Worm (Caenorhabditis elegans) whole organism, L3 larva: Measurements from ENCODE around the gene F52C12.6.
A peak's percentile ranks its signal among the peaks of the same experiment; 100 is the strongest.

ENCODE experiments used
- R02D3.7 ChIP-seq: fragments of 150-350 bp; optimal IDR thresholded peaks from 2 replicates; lab custom pipeline; 2014; ENCODE audit warnings: missing biosample characterization, missing genetic modification characterization
- ZK546.5 ChIP-seq: sonication (generic microtip); optimal IDR thresholded peaks from 2 replicates; lab custom pipeline; 2017; ENCODE audit warnings: missing biosample characterization, missing genetic modification characterization
- aly-2 ChIP-seq: fragments of 150-350 bp; optimal IDR thresholded peaks from 2 replicates; lab custom pipeline; 2014; ENCODE audit warnings: missing biosample characterization, missing genetic modification characterization
- ama-1 ChIP-seq: fragments of 150-350 bp; optimal IDR thresholded peaks from 2 replicates; lab custom pipeline; 2018
- ceh-82 ChIP-seq: fragments of 150-350 bp; optimal IDR thresholded peaks from 2 replicates; lab custom pipeline; 2014; ENCODE audit warnings: missing biosample characterization, missing genetic modification characterization
- ceh-9 ChIP-seq: sonication (generic microtip); optimal IDR thresholded peaks from 2 replicates; lab custom pipeline; 2018; ENCODE audit warnings: missing biosample characterization, missing genetic modification characterization
- daf-12 ChIP-seq: fragments of 150-350 bp; optimal IDR thresholded peaks from 2 replicates; lab custom pipeline; 2014; ENCODE audit warnings: missing biosample characterization, missing genetic modification reagents, missing genetic modification characterization
- egl-27 ChIP-seq: sonication (generic microtip); optimal IDR thresholded peaks from 4 replicates; lab custom pipeline; 2017; ENCODE audit warnings: missing biosample characterization, missing genetic modification reagents, missing genetic modification characterization
- elt-2 ChIP-seq: sonication (generic microtip); optimal IDR thresholded peaks from 2 replicates; lab custom pipeline; 2016; ENCODE audit warnings: missing genetic modification reagents, mild to moderate bottlenecking, missing genetic modification characterization, missing compliant biosample characterization
- eor-1 ChIP-seq, 2 experiments: fragments of 150-350 bp; optimal IDR thresholded peaks; 2 replicates each; lab custom pipeline; 2014 to 2018; ENCODE audit warnings: missing biosample characterization in 2 of 2, missing genetic modification characterization in 2 of 2
- fkh-10 ChIP-seq: sonication (generic microtip); optimal IDR thresholded peaks from 2 replicates; lab custom pipeline; 2017; ENCODE audit warnings: missing biosample characterization, missing genetic modification reagents, missing genetic modification characterization
- fkh-2 ChIP-seq: fragments of 150-350 bp; optimal IDR thresholded peaks from 2 replicates; lab custom pipeline; 2014; ENCODE audit warnings: missing biosample characterization, missing genetic modification reagents, missing genetic modification characterization
- hmg-11 ChIP-seq: sonication (generic microtip); optimal IDR thresholded peaks from 2 replicates; lab custom pipeline; 2016; ENCODE audit warnings: missing genetic modification characterization, missing compliant biosample characterization
- lin-15B ChIP-seq: fragments of 150-350 bp; optimal IDR thresholded peaks from 2 replicates; lab custom pipeline; 2014; ENCODE audit warnings: missing biosample characterization, missing genetic modification characterization
- lin-39 ChIP-seq: fragments of 150-350 bp; optimal IDR thresholded peaks from 2 replicates; lab custom pipeline; 2018; ENCODE audit warnings: missing biosample characterization, missing genetic modification reagents, missing genetic modification characterization
- lsy-12 ChIP-seq: sonication (generic microtip); optimal IDR thresholded peaks from 2 replicates; lab custom pipeline; 2016; ENCODE audit warnings: mild to moderate bottlenecking, missing genetic modification characterization, missing compliant biosample characterization
- mdl-1 ChIP-seq: fragments of 150-350 bp; optimal IDR thresholded peaks from 2 replicates; lab custom pipeline; 2014; ENCODE audit warnings: missing biosample characterization, missing genetic modification characterization
- mml-1 ChIP-seq: fragments of 150-350 bp; sonication (generic microtip); optimal IDR thresholded peaks from 3 replicates; lab custom pipeline; 2014; ENCODE audit warnings: missing biosample characterization, missing genetic modification characterization
- nfya-1 ChIP-seq: sonication (generic microtip); optimal IDR thresholded peaks from 2 replicates; lab custom pipeline; 2017; ENCODE audit warnings: missing genetic modification characterization, mild to moderate bottlenecking, missing compliant biosample characterization, antibody characterized with exemption, moderate library complexity; ENCODE audit not compliant: insufficient read depth
- nhr-11 ChIP-seq: fragments of 150-350 bp; optimal IDR thresholded peaks from 2 replicates; lab custom pipeline; 2014; ENCODE audit warnings: missing biosample characterization, missing genetic modification characterization
- nhr-12 ChIP-seq: fragments of 150-350 bp; optimal IDR thresholded peaks from 2 replicates; lab custom pipeline; 2014; ENCODE audit warnings: missing biosample characterization, missing genetic modification characterization
- nhr-23 ChIP-seq: fragments of 150-350 bp; optimal IDR thresholded peaks from 2 replicates; lab custom pipeline; 2014; ENCODE audit warnings: missing biosample characterization, missing genetic modification reagents, missing genetic modification characterization
- nhr-237 ChIP-seq: fragments of 150-350 bp; optimal IDR thresholded peaks from 2 replicates; lab custom pipeline; 2014; ENCODE audit warnings: missing biosample characterization, missing genetic modification characterization
- nhr-25 ChIP-seq: sonication (generic microtip); optimal IDR thresholded peaks from 2 replicates; lab custom pipeline; 2017; ENCODE audit warnings: missing biosample characterization, missing genetic modification characterization
- nhr-28 ChIP-seq: fragments of 150-350 bp; optimal IDR thresholded peaks from 2 replicates; lab custom pipeline; 2014; ENCODE audit warnings: missing biosample characterization, missing genetic modification characterization
- nhr-43 ChIP-seq: sonication (generic microtip); optimal IDR thresholded peaks from 2 replicates; lab custom pipeline; 2016; ENCODE audit warnings: mild to moderate bottlenecking, missing genetic modification characterization, missing compliant biosample characterization; ENCODE audit not compliant: poor library complexity, severe bottlenecking
- nhr-76 ChIP-seq: fragments of 150-350 bp; sonication (generic microtip); optimal IDR thresholded peaks from 5 replicates; lab custom pipeline; 2014; ENCODE audit warnings: missing biosample characterization, missing genetic modification characterization
- nhr-77 ChIP-seq: fragments of 150-350 bp; optimal IDR thresholded peaks from 2 replicates; lab custom pipeline; 2014; ENCODE audit warnings: missing biosample characterization, missing genetic modification characterization
- pha-4 ChIP-seq: fragments of 150-350 bp; optimal IDR thresholded peaks from 2 replicates; lab custom pipeline; 2014; ENCODE audit warnings: missing biosample characterization, missing genetic modification reagents, missing genetic modification characterization
- sea-2 ChIP-seq: fragments of 150-350 bp; sonication (generic microtip); optimal IDR thresholded peaks from 4 replicates; lab custom pipeline; 2014; ENCODE audit warnings: missing biosample characterization, missing genetic modification reagents, missing genetic modification characterization
- skn-1 ChIP-seq: fragments of 150-350 bp; optimal IDR thresholded peaks from 2 replicates; lab custom pipeline; 2014; ENCODE audit warnings: missing biosample characterization, missing genetic modification characterization
- snpc-4 ChIP-seq: fragments of 150-350 bp; optimal IDR thresholded peaks from 2 replicates; lab custom pipeline; 2014; ENCODE audit warnings: missing biosample characterization, missing genetic modification characterization
- tbx-2 ChIP-seq: sonication (generic microtip); optimal IDR thresholded peaks from 2 replicates; lab custom pipeline; 2016; ENCODE audit warnings: mild to moderate bottlenecking, missing genetic modification characterization, missing compliant biosample characterization
- unc-39 ChIP-seq: sonication (generic microtip); optimal IDR thresholded peaks from 4 replicates; lab custom pipeline; 2017; ENCODE audit warnings: missing biosample characterization, missing genetic modification characterization
- zag-1 ChIP-seq: fragments of 150-350 bp; optimal IDR thresholded peaks from 2 replicates; lab custom pipeline; 2014; ENCODE audit warnings: missing biosample characterization, missing genetic modification characterization
- ztf-11 ChIP-seq: fragments of 150-350 bp; optimal IDR thresholded peaks from 2 replicates; lab custom pipeline; 2014; ENCODE audit warnings: missing biosample characterization, missing genetic modification characterization

The F52C12.6 gene

ce11 chrIV:1923722-1924121 is 32.8 kb upstream of the F52C12.6 start, which contains the start of gene denn-4:
Gene denn-4 (plus strand): TSS chrIV:1924001.
- TF ChIP-seq pha-4 (peak; percentile 44), lin-15B (tag; lab: Kevin White, UChicago) (peak; percentile 68), sea-2 (GFP tag; lab: Kevin White, UChicago) (no peak), nfya-1 (tag; lab: Kevin White, UChicago) (peak; percentile 5)

- TF ChIP-seq nhr-25 (tag; lab: Kevin White, UChicago) = no peak
- no peak for TF ChIP-seq eor-1 (tag; optimal IDR thresholded peaks at IDR 0.05; lab: Kevin White, UChicago)
- no peak for TF ChIP-seq sea-2 (GFP tag; lab: Kevin White, UChicago)
- no peak for TF ChIP-seq lin-39 (tag; lab: Kevin White, UChicago)
- no peak for TF ChIP-seq tbx-2 (tag; lab: Kevin White, UChicago)
- no peak for TF ChIP-seq daf-12 (tag; lab: Kevin White, UChicago)
- TF ChIP-seq pha-4 = no peak
- no peak for TF ChIP-seq lsy-12 (tag; lab: Kevin White, UChicago)
- no peak for TF ChIP-seq unc-39 (tag; lab: Kevin White, UChicago)
- TF ChIP-seq mml-1 (tag; lab: Kevin White, UChicago) = no peak
- no peak for TF ChIP-seq nhr-77 (tag; lab: Kevin White, UChicago)
- no peak for TF ChIP-seq nhr-23 (tag; lab: Kevin White, UChicago)
- TF ChIP-seq nhr-11 (tag; lab: Kevin White, UChicago) = no peak
- TF ChIP-seq nhr-12 = no peak
- no peak for TF ChIP-seq elt-2 (tag; lab: Kevin White, UChicago)
- no peak for TF ChIP-seq R02D3.7
- TF ChIP-seq skn-1 = no peak
- TF ChIP-seq lin-15B (tag; lab: Kevin White, UChicago) = no peak
- no peak for TF ChIP-seq nhr-43 (tag; lab: Kevin White, UChicago)
- no peak for TF ChIP-seq ZK546.5 (tag; lab: Kevin White, UChicago)
Measured at ce11 chrIV:1924178-1924577, 32.3 kb upstream of the F52C12.6 start.

ce11 chrIV:1945200-1945599 is 11.3 kb upstream of the F52C12.6 start:
- TF ChIP-seq pha-4 (no peak), eor-1 (tag; optimal IDR thresholded peaks at IDR 0.05; lab: Kevin White, UChicago) (no peak), nhr-237 (tag; lab: Kevin White, UChicago) (no peak), snpc-4 (tag; lab: Kevin White, UChicago) (no peak), nhr-12 (no peak), ceh-9 (no peak)
- TF ChIP-seq, all 47 proteins: peak for 0

ce11 chrIV:1947891-1948290 is 8.6 kb upstream of the F52C12.6 start, which contains the start of gene tsen-54:
Gene tsen-54 (plus strand): TSS chrIV:1948191.
- no peak for TF ChIP-seq nhr-25 (tag; lab: Kevin White, UChicago)
- no peak for TF ChIP-seq mdl-1
- no peak for TF ChIP-seq egl-27 (tag; lab: Kevin White, UChicago)
- TF ChIP-seq nhr-28 (tag; lab: Kevin White, UChicago) = no peak
- TF ChIP-seq snpc-4 (tag; lab: Kevin White, UChicago) = no peak
- TF ChIP-seq hmg-11 (tag; lab: Kevin White, UChicago) = no peak
- TF ChIP-seq zag-1 (tag; lab: Kevin White, UChicago) = no peak
- TF ChIP-seq skn-1 = no peak
- no peak for TF ChIP-seq ceh-9
- no peak for TF ChIP-seq fkh-2 (tag; lab: Kevin White, UChicago)
- TF ChIP-seq nhr-43 (tag; lab: Kevin White, UChicago) = no peak
- no peak for TF ChIP-seq fkh-10 (GFP tag; lab: Kevin White, UChicago)
- no peak for TF ChIP-seq nfya-1 (tag; lab: Kevin White, UChicago)
- no peak for TF ChIP-seq elt-2 (tag; lab: Kevin White, UChicago)
- no peak for TF ChIP-seq eor-1 (tag; optimal IDR thresholded peaks at IDR 0.05; lab: Kevin White, UChicago)
- no peak for TF ChIP-seq aly-2 (tag; lab: Kevin White, UChicago)
- no peak for TF ChIP-seq nhr-76 (tag; lab: Kevin White, UChicago)
- no peak for TF ChIP-seq ceh-82 (tag; lab: Kevin White, UChicago)
- no peak for TF ChIP-seq ama-1 (lab: Kevin White, UChicago)
- TF ChIP-seq ztf-11 (tag; lab: Kevin White, UChicago) = no peak
